Worm (Caenorhabditis elegans) whole organism, mixed stage, embryonic: ENCODE measurements around the gene coh-4.

Experiments
- M03D4.4 ChIP-seq: sonication (generic microtip); optimal IDR thresholded peaks from 2 replicates; lab custom pipeline; 2017; ENCODE audit warnings: mild to moderate bottlenecking, missing genetic modification characterization, missing compliant biosample characterization
- bed-3 ChIP-seq: fragments of 200-800 bp; sonication (Bioruptor generic); optimal IDR thresholded peaks from 3 replicates; lab custom pipeline; 2018; ENCODE audit warnings: mild to moderate bottlenecking, missing genetic modification characterization, moderate library complexity, missing compliant biosample characterization
- blmp-1 ChIP-seq: fragments of 150-350 bp; optimal IDR thresholded peaks from 2 replicates; lab custom pipeline; 2014; ENCODE audit warnings: missing biosample characterization, missing genetic modification characterization
- ceh-39 ChIP-seq: fragments of 150-350 bp; optimal IDR thresholded peaks from 2 replicates; lab custom pipeline; 2014; ENCODE audit warnings: missing biosample characterization, missing genetic modification characterization
- ceh-43 ChIP-seq: fragments of 200-800 bp; sonication (Bioruptor generic); optimal IDR thresholded peaks from 2 replicates; lab custom pipeline; 2018; ENCODE audit warnings: mild to moderate bottlenecking, missing genetic modification characterization, moderate library complexity, missing compliant biosample characterization
- ceh-83 ChIP-seq: fragments of 200-800 bp; sonication (Bioruptor generic); optimal IDR thresholded peaks from 2 replicates; lab custom pipeline; 2018; ENCODE audit warnings: mild to moderate bottlenecking, missing genetic modification characterization, missing compliant biosample characterization
- ces-1 ChIP-seq: fragments of 150-350 bp; optimal IDR thresholded peaks from 2 replicates; lab custom pipeline; 2014; ENCODE audit warnings: missing biosample characterization, missing genetic modification reagents, missing genetic modification characterization
- cnd-1 ChIP-seq: fragments of 200-800 bp; sonication (Bioruptor generic); optimal IDR thresholded peaks from 2 replicates; lab custom pipeline; 2018; ENCODE audit warnings: mild to moderate bottlenecking, missing genetic modification characterization, missing compliant biosample characterization
- drap-1 ChIP-seq: fragments of 200-800 bp; sonication (Bioruptor generic); optimal IDR thresholded peaks from 3 replicates; lab custom pipeline; 2018; ENCODE audit warnings: mild to moderate bottlenecking, missing genetic modification characterization, missing compliant biosample characterization
- elt-1 ChIP-seq: sonication (generic microtip); optimal IDR thresholded peaks from 2 replicates; lab custom pipeline; 2017; ENCODE audit warnings: missing genetic modification characterization, mild to moderate bottlenecking, missing compliant biosample characterization, antibody characterized with exemption, moderate library complexity, borderline replicate concordance; ENCODE audit not compliant: insufficient read depth
- elt-3 ChIP-seq: fragments of 150-350 bp; optimal IDR thresholded peaks from 2 replicates; lab custom pipeline; 2014; ENCODE audit warnings: missing biosample characterization, missing genetic modification characterization
- flh-1 ChIP-seq: fragments of 200-800 bp; sonication (Bioruptor generic); optimal IDR thresholded peaks from 2 replicates; lab custom pipeline; 2018; ENCODE audit warnings: mild to moderate bottlenecking, missing genetic modification characterization, moderate library complexity, missing compliant biosample characterization
- ham-2 ChIP-seq: fragments of 200-800 bp; sonication (Bioruptor generic); optimal IDR thresholded peaks from 2 replicates; lab custom pipeline; 2018; ENCODE audit warnings: mild to moderate bottlenecking, missing genetic modification characterization, missing compliant biosample characterization
- hlh-1 ChIP-seq: fragments of 150-350 bp; optimal IDR thresholded peaks from 2 replicates; lab custom pipeline; 2014; ENCODE audit warnings: missing biosample characterization, missing genetic modification reagents, missing genetic modification characterization
- lin-13 ChIP-seq: fragments of 150-350 bp; optimal IDR thresholded peaks from 2 replicates; lab custom pipeline; 2014; ENCODE audit warnings: missing biosample characterization, missing genetic modification characterization
- lin-32 ChIP-seq: fragments of 200-800 bp; sonication (Bioruptor generic); optimal IDR thresholded peaks from 2 replicates; lab custom pipeline; 2018; ENCODE audit warnings: mild to moderate bottlenecking, missing genetic modification characterization, missing compliant biosample characterization
- lsy-2 ChIP-seq: fragments of 150-350 bp; optimal IDR thresholded peaks from 2 replicates; lab custom pipeline; 2014; ENCODE audit warnings: missing biosample characterization, missing genetic modification characterization
- mab-5 ChIP-seq: fragments of 150-350 bp; optimal IDR thresholded peaks from 2 replicates; lab custom pipeline; 2014; ENCODE audit warnings: missing biosample characterization, missing genetic modification characterization
- mep-1 ChIP-seq: fragments of 150-350 bp; optimal IDR thresholded peaks from 2 replicates; lab custom pipeline; 2017; ENCODE audit warnings: missing biosample characterization, missing genetic modification reagents, missing genetic modification characterization, inconsistent platforms
- mls-2 ChIP-seq: sonication (generic microtip); optimal IDR thresholded peaks from 2 replicates; lab custom pipeline; 2016; ENCODE audit warnings: mild to moderate bottlenecking, missing genetic modification characterization, moderate library complexity, missing compliant biosample characterization
- nhr-12 ChIP-seq: fragments of 150-350 bp; optimal IDR thresholded peaks from 2 replicates; lab custom pipeline; 2014; ENCODE audit warnings: missing biosample characterization, missing genetic modification characterization
- nhr-2 ChIP-seq: fragments of 150-350 bp; optimal IDR thresholded peaks from 2 replicates; lab custom pipeline; 2014; ENCODE audit warnings: missing biosample characterization, missing genetic modification characterization
- nhr-237 ChIP-seq: fragments of 150-350 bp; optimal IDR thresholded peaks from 2 replicates; lab custom pipeline; 2014; ENCODE audit warnings: missing biosample characterization, missing genetic modification characterization
- nhr-28 ChIP-seq: fragments of 150-350 bp; optimal IDR thresholded peaks from 2 replicates; lab custom pipeline; 2014; ENCODE audit warnings: missing biosample characterization, missing genetic modification characterization
- nhr-76 ChIP-seq: sonication (generic microtip); optimal IDR thresholded peaks from 2 replicates; lab custom pipeline; 2017; ENCODE audit warnings: missing biosample characterization, missing genetic modification characterization
- pha-4 ChIP-seq: fragments of 150-350 bp; optimal IDR thresholded peaks from 2 replicates; lab custom pipeline; 2018; ENCODE audit warnings: missing biosample characterization, missing genetic modification reagents, missing genetic modification characterization
- sem-2 ChIP-seq: fragments of 200-800 bp; sonication (Bioruptor generic); optimal IDR thresholded peaks from 2 replicates; lab custom pipeline; 2018; ENCODE audit warnings: mild to moderate bottlenecking, missing genetic modification characterization, missing compliant biosample characterization
- snpc-4 ChIP-seq: fragments of 150-350 bp; optimal IDR thresholded peaks from 2 replicates; lab custom pipeline; 2014; ENCODE audit warnings: missing biosample characterization, missing genetic modification characterization
- sptf-1 ChIP-seq: sonication (generic microtip); optimal IDR thresholded peaks from 2 replicates; lab custom pipeline; 2017; ENCODE audit warnings: mild to moderate bottlenecking, missing genetic modification characterization, moderate library complexity, missing compliant biosample characterization
- tbx-8 ChIP-seq: fragments of 200-800 bp; sonication (Bioruptor generic); optimal IDR thresholded peaks from 2 replicates; lab custom pipeline; 2018; ENCODE audit warnings: mild to moderate bottlenecking, missing genetic modification characterization, moderate library complexity, missing compliant biosample characterization
- unc-120 ChIP-seq: sonication (generic microtip); optimal IDR thresholded peaks from 2 replicates; lab custom pipeline; 2017; ENCODE audit warnings: missing genetic modification characterization, missing compliant biosample characterization; ENCODE audit not compliant: poor library complexity, severe bottlenecking
- unc-39 ChIP-seq: fragments of 150-350 bp; optimal IDR thresholded peaks from 2 replicates; lab custom pipeline; 2014; ENCODE audit warnings: missing biosample characterization, missing genetic modification characterization
- unc-62 ChIP-seq: fragments of 150-350 bp; optimal IDR thresholded peaks from 2 replicates; lab custom pipeline; 2014; ENCODE audit warnings: missing biosample characterization, missing genetic modification reagents, missing genetic modification characterization
- zip-8 ChIP-seq: fragments of 150-350 bp; optimal IDR thresholded peaks from 2 replicates; lab custom pipeline; 2014; ENCODE audit warnings: missing biosample characterization, missing genetic modification characterization
- ztf-11 ChIP-seq: fragments of 150-350 bp; optimal IDR thresholded peaks from 2 replicates; lab custom pipeline; 2014; ENCODE audit warnings: missing biosample characterization, missing genetic modification characterization

Gene coh-4

ce11 chrV:4204421-4204820 is 29.0 kb upstream of the coh-4 start, which contains the start of gene H43I07.1:
H43I07.1 (plus strand) TSS chrV:4204721.
- TF ChIP-seq tbx-8 (GFP tag; lab: Kevin White, UChicago) (no peak), bed-3 (GFP tag; lab: Kevin White, UChicago) (no peak), ztf-11 (tag; lab: Kevin White, UChicago) (no peak), mls-2 (tag; lab: Kevin White, UChicago) (no peak), pha-4 (tag; lab: Kevin White, UChicago) (no peak), nhr-28 (tag; lab: Kevin White, UChicago) (no peak), ceh-43 (GFP tag; lab: Kevin White, UChicago) (no peak), hlh-1 (tag; lab: Kevin White, UChicago) (no peak), sptf-1 (no peak), lin-32 (GFP tag; lab: Kevin White, UChicago) (no peak), cnd-1 (tag; lab: Kevin White, UChicago) (no peak), mep-1 (tag; lab: Kevin White, UChicago) (no peak), snpc-4 (tag; lab: Kevin White, UChicago) (no peak), nhr-2 (no peak), sem-2 (no peak), ces-1 (no peak), unc-39 (tag; lab: Kevin White, UChicago) (no peak)

- no peak for TF ChIP-seq ceh-43 (GFP tag; lab: Kevin White, UChicago)
- TF ChIP-seq nhr-12 (tag; lab: Kevin White, UChicago): no peak
- TF ChIP-seq lsy-2 (tag; lab: Kevin White, UChicago): no peak
- TF ChIP-seq unc-39 (tag; lab: Kevin White, UChicago): no peak
- TF ChIP-seq mab-5 (tag; lab: Kevin White, UChicago): no peak
- no peak for TF ChIP-seq ztf-11 (tag; lab: Kevin White, UChicago)
- no peak for TF ChIP-seq nhr-28 (tag; lab: Kevin White, UChicago)
- TF ChIP-seq nhr-237: no peak
- TF ChIP-seq M03D4.4: no peak
- no peak for TF ChIP-seq pha-4 (tag; lab: Kevin White, UChicago)
- TF ChIP-seq unc-120 (tag; lab: Kevin White, UChicago): no peak
- no peak for TF ChIP-seq nhr-76 (tag; lab: Kevin White, UChicago)
- no peak for TF ChIP-seq blmp-1 (tag; lab: Kevin White, UChicago)
- no peak for TF ChIP-seq ham-2 (GFP tag; lab: Kevin White, UChicago)
- TF ChIP-seq hlh-1 (tag; lab: Kevin White, UChicago): no peak
- TF ChIP-seq mep-1 (tag; lab: Kevin White, UChicago): no peak
These were observed 23.7 kb upstream of the coh-4 start, which contains the start of gene rpac-40 for ce11 chrV:4199185-4199584. rpac-40 (plus strand) TSS chrV:4199485.

- no peak for TF ChIP-seq hlh-1 (tag; lab: Kevin White, UChicago)
- no peak for TF ChIP-seq nhr-237
- TF ChIP-seq tbx-8 (GFP tag; lab: Kevin White, UChicago): no peak
- no peak for TF ChIP-seq nhr-76 (tag; lab: Kevin White, UChicago)
- no peak for TF ChIP-seq bed-3 (GFP tag; lab: Kevin White, UChicago)
- no peak for TF ChIP-seq lin-32 (GFP tag; lab: Kevin White, UChicago)
- TF ChIP-seq mep-1 (tag; lab: Kevin White, UChicago): no peak
These were observed 19.8 kb upstream of the coh-4 start, which contains the start of gene algn-5 for ce11 chrV:4195283-4195682. algn-5 (plus strand) TSS chrV:4195577.

DNA sequence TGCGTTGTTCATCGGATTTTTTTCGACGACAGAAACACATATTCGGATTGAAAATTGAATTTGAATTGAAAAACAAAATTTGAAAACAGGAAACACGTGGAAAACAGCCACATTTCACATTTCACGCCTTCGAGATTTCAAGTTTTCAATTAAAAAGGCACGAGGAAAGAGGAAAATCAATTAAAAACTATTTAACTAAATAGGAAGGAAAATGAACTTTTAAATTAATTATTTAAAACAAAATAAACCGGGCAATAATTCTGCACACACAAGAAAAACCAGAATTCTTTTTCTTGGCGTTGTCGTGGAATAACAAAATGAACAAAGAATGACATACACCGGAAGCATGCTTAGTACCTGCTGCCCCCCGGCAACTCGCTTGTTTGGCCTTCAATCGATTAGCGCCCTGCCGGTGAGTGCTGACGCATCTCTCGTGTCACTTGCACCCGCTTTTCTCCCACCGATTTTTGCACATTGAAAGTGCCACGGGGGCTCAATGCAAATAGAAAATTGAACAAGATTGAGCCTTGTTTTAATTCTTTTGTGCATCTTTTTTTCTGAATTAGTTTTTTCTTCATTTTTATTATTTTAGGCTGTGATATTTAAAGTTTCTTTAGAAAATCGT is 19.3 kb upstream of the coh-4 start, which contains the start of gene Y45G5AM.9:
Y45G5AM.9 (minus strand) TSS at position 51 of the 625 bp plus-strand sequence.
- peak; percentile 34 for TF ChIP-seq ceh-39
- TF ChIP-seq nhr-28 (tag; lab: Kevin White, UChicago): no peak
- TF ChIP-seq hlh-1 (tag; lab: Kevin White, UChicago): peak; percentile 8
- peak; percentile 76 for TF ChIP-seq pha-4 (tag; lab: Kevin White, UChicago)
- no peak for TF ChIP-seq snpc-4 (tag; lab: Kevin White, UChicago)
- peak; percentile 78 for TF ChIP-seq sptf-1
- TF ChIP-seq sem-2: peak; percentile 3
- TF ChIP-seq M03D4.4: peak; percentile 74
- peak; percentile 67 for TF ChIP-seq nhr-237
- peak; percentile 3 for TF ChIP-seq tbx-8 (GFP tag; lab: Kevin White, UChicago)
- peak; percentile 86 for TF ChIP-seq lin-13 (tag; lab: Kevin White, UChicago)
- no peak for TF ChIP-seq elt-3 (tag; lab: Kevin White, UChicago)
- TF ChIP-seq drap-1 (GFP tag; lab: Kevin White, UChicago): peak; percentile 63
- peak; percentile 66 for TF ChIP-seq cnd-1 (tag; lab: Kevin White, UChicago)
- peak; percentile 92 for TF ChIP-seq ham-2 (GFP tag; lab: Kevin White, UChicago)
- TF ChIP-seq mls-2 (tag; lab: Kevin White, UChicago): peak; percentile 69
- TF ChIP-seq nhr-2: no peak
- TF ChIP-seq lin-32 (GFP tag; lab: Kevin White, UChicago): no peak
- TF ChIP-seq unc-62 (GFP tag; lab: Kevin White, UChicago): peak; percentile 11
- TF ChIP-seq elt-1 (tag; lab: Kevin White, UChicago): no peak
- TF ChIP-seq unc-39 (tag; lab: Kevin White, UChicago): no peak
- no peak for TF ChIP-seq flh-1
- TF ChIP-seq ceh-43 (GFP tag; lab: Kevin White, UChicago): peak; percentile 74
- TF ChIP-seq lsy-2 (tag; lab: Kevin White, UChicago): peak; percentile 71
- TF ChIP-seq blmp-1 (tag; lab: Kevin White, UChicago): no peak
- TF ChIP-seq nhr-12 (tag; lab: Kevin White, UChicago): no peak
- TF ChIP-seq ztf-11 (tag; lab: Kevin White, UChicago): no peak
- TF ChIP-seq ces-1: peak; percentile 34
- TF ChIP-seq mab-5 (tag; lab: Kevin White, UChicago): no peak
- no peak for TF ChIP-seq bed-3 (GFP tag; lab: Kevin White, UChicago)
- TF ChIP-seq unc-120 (tag; lab: Kevin White, UChicago): peak; percentile 83
- TF ChIP-seq ceh-83 (GFP tag; lab: Kevin White, UChicago): no peak
- no peak for TF ChIP-seq zip-8 (tag; lab: Kevin White, UChicago)
- TF ChIP-seq mep-1 (tag; lab: Kevin White, UChicago): peak; percentile 83
- peak; percentile 5 for TF ChIP-seq nhr-76 (tag; lab: Kevin White, UChicago)
